Fruit fly (Drosophila melanogaster): Measurements from ENCODE around the gene CG14570.

The CG14570 gene

dm6 chr3L:21739017-21739730 is 8.9 kb upstream of the CG14570 start (continued):
- TF ChIP-seq Ets21C (GFP tag; optimal IDR thresholded peaks at IDR 0.05) (no peak), vri (GFP tag; optimal IDR thresholded peaks at IDR 0.05) (peak; percentile 17), Sox15 (GFP tag; optimal IDR thresholded peaks at IDR 0.05) (peak; percentile 25), Hr38 (GFP tag; optimal IDR thresholded peaks at IDR 0.05) (no peak), CG8319 (GFP tag; optimal IDR thresholded peaks at IDR 0.05) (peak; percentile 38), CG8632 (GFP tag; optimal IDR thresholded peaks at IDR 0.05) (peak; percentile 23), CG3919 (GFP tag; optimal IDR thresholded peaks at IDR 0.05) (peak; percentile 12), CG11902 (GFP tag; optimal IDR thresholded peaks at IDR 0.05) (peak; percentile 13), CG15336 (GFP tag; IDR thresholded peaks at IDR 0.05) (no peak), Sox102F (GFP tag; optimal IDR thresholded peaks at IDR 0.05) (peak; percentile 47), CG7368 (GFP tag; optimal IDR thresholded peaks at IDR 0.05) (no peak), fkh (GFP tag; optimal IDR thresholded peaks at IDR 0.05) (peak; percentile 33), CG1621 (tag; optimal IDR thresholded peaks at IDR 0.05) (no peak)

- TF ChIP-seq CG6854 (GFP tag; optimal IDR thresholded peaks at IDR 0.05) (no peak), Sox15 (GFP tag; optimal IDR thresholded peaks at IDR 0.05) (peak; percentile 41), svp (GFP tag) (peak; percentile 46), achi (GFP tag; optimal IDR thresholded peaks at IDR 0.05) (peak; percentile 57), CG3032 (tag; optimal IDR thresholded peaks at IDR 0.05) (peak; percentile 34), Eip93F (GFP tag; optimal IDR thresholded peaks at IDR 0.05) (no peak), fkh (GFP tag; optimal IDR thresholded peaks at IDR 0.05) (no peak), CG11762 (GFP tag; optimal IDR thresholded peaks at IDR 0.05; ENCODE audit: insufficient read depth) (peak; percentile 18), Met (GFP tag; optimal IDR thresholded peaks at IDR 0.05) (peak; percentile 57), Smox (GFP tag; optimal IDR thresholded peaks at IDR 0.05) (peak; percentile 55), CG11902 (GFP tag; optimal IDR thresholded peaks at IDR 0.05) (peak; percentile 27), CG8119 (GFP tag; IDR thresholded peaks at IDR 0.05) (peak; percentile 67), CG6792 (GFP tag; optimal IDR thresholded peaks at IDR 0.05) (peak; percentile 61), Lpt (GFP tag; optimal IDR thresholded peaks at IDR 0.05) (peak; percentile 12), dac (GFP tag; optimal IDR thresholded peaks at IDR 0.05) (peak; percentile 3), CG7368 (GFP tag; optimal IDR thresholded peaks at IDR 0.05) (peak; percentile 56), vri (GFP tag; optimal IDR thresholded peaks at IDR 0.05) (no peak), CG6808 (GFP tag; optimal IDR thresholded peaks at IDR 0.05) (no peak), Eip75B (GFP tag; optimal IDR thresholded peaks at IDR 0.05) (peak; percentile 64), ss (GFP tag; optimal IDR thresholded peaks at IDR 0.05) (no peak), topi (GFP tag; optimal IDR thresholded peaks at IDR 0.05) (peak; percentile 58), CG10631 (GFP tag; optimal IDR thresholded peaks at IDR 0.05) (peak; percentile 45), CG8319 (GFP tag; optimal IDR thresholded peaks at IDR 0.05) (no peak), CG6163 (GFP tag; IDR thresholded peaks at IDR 0.05) (peak; percentile 74), pdm3 (GFP tag; optimal IDR thresholded peaks at IDR 0.05) (peak; percentile 75), Blimp-1 (GFP tag; optimal IDR thresholded peaks at IDR 0.05) (peak; percentile 28), salr (GFP tag; optimal IDR thresholded peaks at IDR 0.05) (peak in 1 of 2 experiments; percentile 51), CG31627 (GFP tag; optimal IDR thresholded peaks at IDR 0.05) (peak; percentile 73), CG6276 (GFP tag; optimal IDR thresholded peaks at IDR 0.05) (peak; percentile 56), CG1621 (tag; optimal IDR thresholded peaks at IDR 0.05) (no peak), lz (GFP tag; optimal IDR thresholded peaks at IDR 0.05) (peak; percentile 55), eg (GFP tag; IDR thresholded peaks at IDR 0.05) (peak; percentile 86), CG32006 (GFP tag; optimal IDR thresholded peaks at IDR 0.05) (peak; percentile 81), Eip78C (GFP tag) (peak; percentile 93), CG9139 (GFP tag; optimal IDR thresholded peaks at IDR 0.05) (no peak), Hr39 (GFP tag; optimal IDR thresholded peaks at IDR 0.05) (peak; percentile 69), CG8632 (GFP tag; optimal IDR thresholded peaks at IDR 0.05) (peak; percentile 54), Gug (GFP tag; IDR thresholded peaks at IDR 0.05) (peak; percentile 55; the same call in 1 of the 2 replicates), cyc (GFP tag; optimal IDR thresholded peaks at IDR 0.05) (peak; percentile 56), OdsH (GFP tag; optimal IDR thresholded peaks at IDR 0.05) (peak; percentile 68), Sox102F (GFP tag; optimal IDR thresholded peaks at IDR 0.05) (peak; percentile 53), Hr4 (GFP tag; optimal IDR thresholded peaks at IDR 0.05) (peak; percentile 76)
These were observed 8.1 kb upstream of the CG14570 start, which contains the start of gene CG14567 for dm6 chr3L:21738175-21739016. TSS of gene CG14567 (minus strand) at chr3L:21738430.
